Fruit fly (Drosophila melanogaster): ENCODE measurements around the gene wrm1.

The wrm1 gene

DNA sequence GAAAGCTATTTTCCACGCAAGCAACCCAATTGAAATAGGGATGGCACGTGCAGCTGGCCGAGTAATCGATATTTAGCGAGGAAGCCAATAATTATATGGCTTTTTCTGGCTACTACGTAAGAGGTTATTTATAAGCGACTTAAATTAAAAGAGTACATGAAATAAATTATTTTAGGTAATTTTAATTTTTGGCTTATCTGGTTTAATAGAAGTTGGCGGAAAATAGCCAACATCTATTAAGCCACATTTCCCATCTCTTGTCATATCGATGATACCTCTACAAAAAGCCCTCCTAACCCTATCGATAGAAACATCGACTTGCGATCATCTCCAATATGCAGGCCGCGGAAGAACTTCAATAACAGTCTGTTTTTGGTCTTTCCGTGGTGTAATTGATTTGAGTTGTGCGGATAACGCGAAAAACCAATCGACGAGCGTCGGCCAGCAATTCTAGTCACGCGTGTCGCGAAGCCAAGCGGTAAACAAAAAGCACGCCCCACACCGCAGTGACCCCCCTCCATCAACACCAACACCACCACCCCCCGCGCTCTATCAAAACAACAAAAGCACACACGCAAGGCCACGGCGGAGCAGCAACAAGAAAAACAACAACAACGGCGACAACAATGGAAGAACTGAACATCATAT lies 13.1 kb upstream of the wrm1 start, which contains the start of the genes Srp19 and qm (continued):
- TF ChIP-seq peb (GFP tag; IDR thresholded peaks at IDR 0.05), result no peak
- no peak for TF ChIP-seq slp2 (GFP tag; optimal IDR thresholded peaks at IDR 0.05)
- TF ChIP-seq sug (tag; optimal IDR thresholded peaks at IDR 0.05), result peak; percentile 62
- peak in 1 of 3 experiments; percentile 48 for TF ChIP-seq Stat92E (GFP tag; optimal IDR thresholded peaks at IDR 0.05)
- TF ChIP-seq CG7928 (GFP tag; optimal IDR thresholded peaks at IDR 0.05), result no peak
- TF ChIP-seq Six4 (GFP tag; optimal IDR thresholded peaks at IDR 0.05), result no peak
- TF ChIP-seq oc (tag; optimal IDR thresholded peaks at IDR 0.05), result no peak
- TF ChIP-seq cwo (GFP tag; optimal IDR thresholded peaks at IDR 0.05), result peak; percentile 36
- peak; percentile 19 for TF ChIP-seq CG4617 (GFP tag; optimal IDR thresholded peaks at IDR 0.05; ENCODE audit: borderline replicate concordance)
- no peak for TF ChIP-seq CG31388 (GFP tag; optimal IDR thresholded peaks at IDR 0.05)
- peak; percentile 19; the same call in 1 of the 2 replicates for TF ChIP-seq stc (GFP tag; IDR thresholded peaks at IDR 0.05)
- peak; percentile 15 for TF ChIP-seq CG15269 (tag; optimal IDR thresholded peaks at IDR 0.05)
- TF ChIP-seq rib (GFP tag; IDR thresholded peaks at IDR 0.05), result peak; percentile 29; the same call in 1 of the 2 replicates
- TF ChIP-seq GATAe (GFP tag; conservative IDR thresholded peaks at IDR 0.05), result 0 out of 2 replicates have a peak, but pooled peaks have one; percentile 10
- peak; percentile 46 for TF ChIP-seq bcd (GFP tag; optimal IDR thresholded peaks at IDR 0.05)
- TF ChIP-seq CG7987 (GFP tag; optimal IDR thresholded peaks at IDR 0.05), result peak; percentile 1
- no peak for TF ChIP-seq D19B (GFP tag; optimal IDR thresholded peaks at IDR 0.05)
- TF ChIP-seq CG6765 (GFP tag; optimal IDR thresholded peaks at IDR 0.05), result peak; percentile 43
- peak; percentile 51 for TF ChIP-seq Ets97D (GFP tag; optimal IDR thresholded peaks at IDR 0.05)
- TF ChIP-seq hkb (optimal IDR thresholded peaks at IDR 0.05), result peak; percentile 68
- TF ChIP-seq hkb (GFP tag; IDR thresholded peaks at IDR 0.05), result peak; percentile 35; the same call in 1 of the 2 replicates
- TF ChIP-seq Usf (GFP tag; optimal IDR thresholded peaks at IDR 0.05), result no peak
- peak; percentile 78 for TF ChIP-seq vvl (GFP tag; IDR thresholded peaks at IDR 0.05)
- no peak for TF ChIP-seq Ravus (GFP tag; IDR thresholded peaks at IDR 0.05)
- no peak for TF ChIP-seq fd102C (GFP tag; optimal IDR thresholded peaks at IDR 0.05)
- TF ChIP-seq Trl (optimal IDR thresholded peaks at IDR 0.05), result no peak
- TF ChIP-seq Trl (GFP tag; optimal IDR thresholded peaks at IDR 0.05), result peak; percentile 70
- peak; percentile 10 for TF ChIP-seq CG7786 (GFP tag; optimal IDR thresholded peaks at IDR 0.05)
- TF ChIP-seq CG4820 (GFP tag; optimal IDR thresholded peaks at IDR 0.05), result peak; percentile 6
- TF ChIP-seq run (tag; optimal IDR thresholded peaks at IDR 0.05), result no peak
- TF ChIP-seq CG11247 (GFP tag; IDR thresholded peaks at IDR 0.05), result no peak; the same call in 1 of the 2 replicates
- TF ChIP-seq zen2 (GFP tag; IDR thresholded peaks at IDR 0.05; ENCODE audit: partially characterized antibody), result peak; percentile 60; the same call in 2 of the 3 replicates
- no peak for TF ChIP-seq CG6813 (GFP tag; optimal IDR thresholded peaks at IDR 0.05)
- peak; percentile 78 for TF ChIP-seq Doc3 (GFP tag; IDR thresholded peaks at IDR 0.05; ENCODE audit: partially characterized antibody)
- TF ChIP-seq Bgb (GFP tag; IDR thresholded peaks at IDR 0.05; ENCODE audit: partially characterized antibody), result peak; percentile 81
- TF ChIP-seq kni (GFP tag; optimal IDR thresholded peaks at IDR 0.05), result peak; percentile 53
- peak; percentile 26 for TF ChIP-seq pros (GFP tag; optimal IDR thresholded peaks at IDR 0.05)
- TF ChIP-seq Hey (tag; optimal IDR thresholded peaks at IDR 0.05), result no peak
- no peak; the same call in 2 of the 3 replicates for TF ChIP-seq CG7963 (GFP tag; IDR thresholded peaks at IDR 0.05; ENCODE audit: partially characterized antibody)
- TF ChIP-seq CG3726 (GFP tag; IDR thresholded peaks at IDR 0.05), result no peak
- TF ChIP-seq sens-2 (GFP tag; IDR thresholded peaks at IDR 0.05), result no peak
- TF ChIP-seq CG17361 (GFP tag; IDR thresholded peaks at IDR 0.05), result peak; percentile 53; the same call in 2 of the 3 replicates
- peak; percentile 17 for TF ChIP-seq luna (GFP tag; optimal IDR thresholded peaks at IDR 0.05)
- TF ChIP-seq Abd-B (GFP tag; optimal IDR thresholded peaks at IDR 0.05), result no peak
- peak; percentile 26 for TF ChIP-seq CG4854 (GFP tag; optimal IDR thresholded peaks at IDR 0.05)
- TF ChIP-seq CG18764 (GFP tag; optimal IDR thresholded peaks at IDR 0.05), result no peak
- TF ChIP-seq nerfin-2 (GFP tag; IDR thresholded peaks at IDR 0.05; ENCODE audit: partially characterized antibody), result no peak
- no peak for TF ChIP-seq gcm2 (GFP tag; optimal IDR thresholded peaks at IDR 0.05)
- TF ChIP-seq tio (GFP tag; optimal IDR thresholded peaks at IDR 0.05), result no peak

Data from whole organism, embryonic.